Fruit fly (Drosophila melanogaster) Kc167 (cell line): ENCODE measurements around the gene Mocs1.

Source experiments
- Myc ChIP-seq: fragments of >200 bp; optimal IDR thresholded peaks from 2 replicates; lab custom pipeline; 2017; ENCODE audit warnings: missing external identifiers
- Sin3A ChIP-seq: fragments of >200 bp; optimal IDR thresholded peaks from 2 replicates; lab custom pipeline; 2018; ENCODE audit warnings: missing external identifiers
- h ChIP-seq: fragments of >200 bp; optimal IDR thresholded peaks from 3 replicates; lab custom pipeline; 2018; ENCODE audit warnings: missing external identifiers
- insv ChIP-seq: fragments of >200 bp; optimal IDR thresholded peaks from 3 replicates; lab custom pipeline; 2018; ENCODE audit warnings: missing external identifiers
- psq ChIP-seq: fragments of >200 bp; optimal IDR thresholded peaks from 2 replicates; lab custom pipeline; 2017; ENCODE audit warnings: missing external identifiers
- ttk ChIP-seq: sonication (Bioruptor generic); optimal IDR thresholded peaks from 2 replicates; lab custom pipeline; 2017; ENCODE audit warnings: missing external identifiers

Mocs1 gene

DNA sequence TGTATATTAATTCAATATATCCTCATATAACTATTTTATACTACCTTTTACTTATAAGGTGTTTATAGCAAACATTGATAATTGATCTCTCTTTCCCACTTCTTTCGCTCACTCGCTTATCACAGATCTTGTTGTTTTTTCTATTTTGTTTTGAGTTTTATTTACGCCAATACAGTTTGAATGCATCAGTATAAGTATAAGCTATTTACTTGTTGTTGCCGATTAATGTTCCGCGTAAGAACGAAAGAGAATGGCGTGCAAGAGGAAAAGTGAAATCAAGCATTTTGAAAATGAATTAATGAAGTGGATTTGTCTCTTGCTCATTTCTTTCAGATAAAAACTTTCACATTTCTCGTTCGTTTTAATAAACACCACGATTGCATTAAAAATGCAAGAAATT, 13.3 kb downstream of the Mocs1 start:
- TF ChIP-seq Sin3A (lab: Kevin White, UChicago): no peak
- TF ChIP-seq h: no peak
- TF ChIP-seq psq: no peak
- no peak for TF ChIP-seq ttk (lab: Kevin White, UChicago)
- no peak for TF ChIP-seq Myc (lab: Kevin White, UChicago)
- TF ChIP-seq insv (lab: Kevin White, UChicago): no peak

- TF ChIP-seq ttk (lab: Kevin White, UChicago) (no peak), psq (no peak), Myc (lab: Kevin White, UChicago) (no peak), Sin3A (lab: Kevin White, UChicago) (no peak), insv (lab: Kevin White, UChicago) (no peak), h (no peak)
Measured at dm6 chr3L:11084557-11085231, 14.4 kb downstream of the Mocs1 start.

DNA sequence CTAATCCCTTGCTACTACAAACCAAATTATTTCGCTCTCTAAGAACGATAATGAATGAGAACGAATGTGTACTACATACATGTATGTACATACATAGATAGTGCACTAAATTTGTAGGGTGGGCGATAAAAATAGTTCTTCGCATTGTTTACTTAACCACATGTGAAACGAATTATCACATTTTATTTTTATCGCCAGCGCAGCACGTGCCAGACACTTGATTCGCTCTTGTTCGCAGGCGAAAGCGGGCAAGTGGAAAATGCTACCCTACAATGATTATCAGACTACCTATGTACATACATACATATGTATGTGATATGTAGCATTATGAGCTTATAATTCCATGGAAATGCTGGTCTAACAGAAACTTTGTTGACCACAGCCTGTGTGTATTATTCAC, 15.5 kb downstream of the Mocs1 start:
- no peak for TF ChIP-seq insv (lab: Kevin White, UChicago)
- no peak for TF ChIP-seq Sin3A (lab: Kevin White, UChicago)

DNA sequence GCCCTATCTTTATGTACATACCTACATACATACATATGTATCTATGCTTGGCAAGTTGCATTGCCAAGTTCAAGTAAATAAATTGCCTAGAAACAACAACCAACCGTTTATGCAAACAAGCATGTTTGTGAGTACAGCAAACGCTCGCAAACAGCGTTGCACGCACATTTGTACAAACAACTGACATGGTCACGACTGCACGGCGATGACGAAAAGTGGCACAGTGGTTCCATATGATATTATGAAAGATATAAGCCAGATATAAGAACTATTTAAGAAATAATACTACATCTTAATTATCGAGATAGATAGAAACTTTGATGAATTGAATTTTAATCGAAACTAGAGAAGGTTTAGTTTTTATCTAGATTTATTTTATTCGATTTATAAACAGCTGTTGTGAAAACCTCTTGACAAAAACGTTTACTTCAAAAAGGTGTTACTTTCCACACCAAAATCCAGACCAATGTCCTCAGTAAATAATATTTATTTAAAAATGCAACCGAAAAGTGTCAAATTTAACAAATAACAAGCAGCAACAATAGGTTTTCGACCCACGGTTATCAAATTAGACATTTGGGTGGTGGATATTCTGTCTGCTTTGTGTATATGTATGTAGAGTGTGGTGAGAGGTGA, 19.6 kb downstream of the Mocs1 start:
- TF ChIP-seq Sin3A (lab: Kevin White, UChicago) (no peak), h (no peak), Myc (lab: Kevin White, UChicago) (no peak), psq (no peak), ttk (lab: Kevin White, UChicago) (no peak), insv (lab: Kevin White, UChicago) (no peak)

- TF ChIP-seq psq (no peak), h (no peak), insv (lab: Kevin White, UChicago) (no peak), ttk (lab: Kevin White, UChicago) (no peak), Myc (lab: Kevin White, UChicago) (no peak), Sin3A (lab: Kevin White, UChicago) (no peak)
Measured at dm6 chr3L:11091943-11092609, 21.8 kb downstream of the Mocs1 start.

DNA sequence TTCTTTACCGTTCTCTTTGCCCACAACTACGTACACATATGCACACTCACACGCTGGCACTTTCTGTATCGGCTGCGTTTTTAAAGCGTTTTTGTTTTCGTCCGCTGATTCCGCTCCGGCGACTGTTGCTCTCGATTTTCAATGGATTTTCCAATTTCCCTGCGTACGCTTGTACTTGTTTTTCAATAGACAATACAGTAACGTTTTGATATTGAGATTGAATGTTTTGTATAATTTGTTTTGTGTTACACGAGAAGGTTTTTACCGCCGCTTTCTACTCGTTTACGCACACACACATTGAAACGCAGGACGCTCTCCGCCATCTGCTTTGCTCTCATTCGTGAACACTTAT, 22.3 kb downstream of the Mocs1 start:
- TF ChIP-seq Sin3A (lab: Kevin White, UChicago) (no peak), psq (no peak)

- no peak for TF ChIP-seq Myc (lab: Kevin White, UChicago)
Measured at dm6 chr3L:11093046-11093520, 22.8 kb downstream of the Mocs1 start, which contains the start of gene JIL-1. Gene JIL-1 (minus strand): TSS chr3L:11093193.

DNA sequence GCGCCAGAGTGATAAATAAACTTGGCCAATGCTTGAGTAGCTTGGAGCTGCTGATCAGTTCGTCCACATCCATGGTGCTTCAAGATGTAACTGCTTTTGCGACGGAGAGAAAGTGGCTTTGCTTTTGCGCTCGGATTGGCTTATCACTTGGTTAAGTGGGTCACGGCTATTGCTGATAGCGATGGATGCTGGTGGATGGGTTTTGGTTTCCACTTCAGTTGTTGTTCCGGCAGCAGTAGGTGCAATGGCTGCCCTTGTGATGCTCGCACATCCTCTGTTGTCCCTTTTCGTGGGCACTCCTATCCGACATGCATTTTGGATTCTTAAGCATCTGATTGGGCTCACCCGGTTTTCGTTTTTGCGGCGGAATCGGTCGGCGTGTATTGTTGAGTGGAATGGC, 24.0 kb downstream of the Mocs1 start:
- TF ChIP-seq Sin3A (lab: Kevin White, UChicago): no peak
- TF ChIP-seq ttk (lab: Kevin White, UChicago): no peak
- TF ChIP-seq psq: no peak
- no peak for TF ChIP-seq h
- no peak for TF ChIP-seq insv (lab: Kevin White, UChicago)
- no peak for TF ChIP-seq Myc (lab: Kevin White, UChicago)

DNA sequence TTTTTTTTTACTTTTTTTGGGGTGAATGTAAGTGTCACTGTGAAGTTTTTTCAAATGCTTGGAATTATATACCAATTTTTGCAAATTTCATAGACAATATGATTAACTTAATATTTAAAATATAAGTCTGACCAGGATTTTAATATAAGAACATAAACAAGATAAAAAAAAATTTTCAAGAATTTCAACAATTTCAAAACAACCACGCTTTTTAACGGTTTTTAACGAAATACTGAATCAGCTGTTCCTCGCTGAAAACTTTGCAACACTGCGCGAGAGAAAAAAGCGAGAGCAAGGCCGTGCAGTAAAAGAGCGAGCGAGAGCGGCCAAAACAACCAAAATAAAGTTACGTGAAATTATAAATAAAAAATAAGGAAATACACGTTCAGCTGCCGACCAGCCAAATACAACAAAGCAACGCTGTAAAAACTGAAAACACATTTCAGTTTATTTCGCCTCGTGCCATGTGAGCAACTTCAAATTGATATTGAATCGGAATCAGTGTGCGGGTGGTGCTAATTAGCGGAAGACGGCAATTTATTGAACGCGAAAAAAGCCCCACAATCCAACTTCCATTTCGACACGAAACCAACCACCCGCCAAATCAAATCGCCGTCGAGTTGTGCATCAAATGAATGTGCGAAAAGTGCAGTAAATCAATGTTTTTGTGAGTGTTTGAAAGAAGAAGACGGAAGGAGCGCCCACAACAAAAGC, 26.0 kb downstream of the Mocs1 start, which contains the start of the genes CG46439, Iyd and CG33947:
Gene CG46439 (minus strand): TSS at position 51 of the 714 bp plus-strand sequence.
Gene Iyd (minus strand): TSS at position 51 of the 714 bp plus-strand sequence.
Gene CG33947 (plus strand): TSS at position 302 of the 714 bp plus-strand sequence.
- TF ChIP-seq h (no peak), insv (lab: Kevin White, UChicago) (no peak), Sin3A (lab: Kevin White, UChicago) (no peak), psq (no peak), ttk (lab: Kevin White, UChicago) (no peak), Myc (lab: Kevin White, UChicago) (no peak)

DNA sequence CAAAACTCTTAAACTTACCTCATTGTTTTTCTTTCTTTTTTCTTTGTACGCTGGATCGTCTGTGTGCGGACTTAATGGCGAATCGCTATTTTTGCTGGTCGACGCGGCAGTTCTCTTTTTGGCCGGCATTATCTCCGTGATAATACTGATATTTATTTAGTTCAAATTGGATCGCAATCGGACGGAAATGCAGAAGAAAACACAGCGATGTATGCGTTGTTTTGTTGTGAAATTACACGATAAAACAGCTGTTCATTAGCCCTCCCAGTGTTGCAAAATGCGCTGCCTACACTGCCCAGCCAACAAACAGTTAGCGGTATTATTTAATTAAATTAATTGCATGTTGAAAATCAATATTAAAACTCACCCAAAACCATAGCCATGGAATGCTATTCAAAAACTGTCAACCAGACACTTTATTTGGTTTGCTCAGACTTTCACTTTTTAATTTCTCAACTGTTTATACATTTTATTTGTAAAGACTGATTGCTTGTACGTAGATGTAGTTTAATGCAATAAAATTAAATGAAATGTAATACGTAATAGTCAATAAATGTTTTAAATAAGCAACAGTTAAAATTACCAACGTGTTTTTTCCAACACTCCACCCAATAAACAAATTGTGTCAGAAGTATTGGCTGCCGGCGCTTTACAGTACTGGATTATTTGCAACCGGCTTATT, 27.8 kb downstream of the Mocs1 start, which contains the start of the genes Irbp18 and APP-BP1:
Gene Irbp18 (minus strand): TSS at position 205 of the 682 bp plus-strand sequence.
Gene APP-BP1 (plus strand): TSS at position 431 of the 682 bp plus-strand sequence.
- no peak for TF ChIP-seq h
- TF ChIP-seq ttk (lab: Kevin White, UChicago): no peak
- TF ChIP-seq Myc (lab: Kevin White, UChicago): no peak
- TF ChIP-seq insv (lab: Kevin White, UChicago): no peak
- TF ChIP-seq psq: no peak
- TF ChIP-seq Sin3A (lab: Kevin White, UChicago): no peak

dm6 chr3L:11101598-11101997, 31.3 kb downstream of the Mocs1 start, which contains the start of gene Elo68beta:
Gene Elo68beta (minus strand): TSS chr3L:11101698.
- TF ChIP-seq h (no peak), ttk (lab: Kevin White, UChicago) (no peak), Sin3A (lab: Kevin White, UChicago) (no peak), psq (no peak), Myc (lab: Kevin White, UChicago) (no peak)
